Fruit fly (Drosophila melanogaster) whole organism, embryonic: ENCODE data around the gene side-IV.

Experiments used
- Antp ChIP-seq: fragments of 200-800 bp; sonication (Bioruptor generic); optimal IDR thresholded peaks from 3 replicates; lab custom pipeline; 2016; ENCODE audit warnings: missing biosample characterization, missing genetic modification characterization
- Awh ChIP-seq: fragments of 200-800 bp; sonication (Bioruptor generic); IDR thresholded peaks from 2 replicates; pipeline ENCODE4, ENCODE4 v1.3.6; 2022; ENCODE audit warnings: missing biosample characterization, missing genetic modification characterization
- CG10462 ChIP-seq: fragments of 200-800 bp; sonication (Bioruptor generic); optimal IDR thresholded peaks from 2 replicates; lab custom pipeline; 2016; ENCODE audit warnings: missing biosample characterization, missing genetic modification characterization
- CG10959 ChIP-seq: fragments of 200-800 bp; sonication (Bioruptor generic); IDR thresholded peaks from 2 replicates; pipeline ENCODE4 v1.3.6; 2022; ENCODE audit warnings: missing biosample characterization, missing genetic modification characterization
- CG11398 ChIP-seq: fragments of 200-800 bp; sonication (Bioruptor generic); optimal IDR thresholded peaks from 2 replicates; lab custom pipeline; 2016; ENCODE audit warnings: missing biosample characterization, missing genetic modification characterization
- CG16815 ChIP-seq: fragments of 200-800 bp; sonication (Bioruptor generic); optimal IDR thresholded peaks from 3 replicates; lab custom pipeline; 2017; ENCODE audit warnings: missing biosample characterization, mild to moderate bottlenecking, missing genetic modification characterization
- CG17359 ChIP-seq: fragments of 200-800 bp; sonication (Bioruptor generic); optimal IDR thresholded peaks from 3 replicates; lab custom pipeline; 2018; ENCODE audit warnings: missing biosample characterization, mild to moderate bottlenecking, missing genetic modification characterization, moderate library complexity
- CG2712 ChIP-seq: fragments of 200-800 bp; optimal IDR thresholded peaks from 3 replicates; lab custom pipeline; 2019; ENCODE audit warnings: missing biosample characterization, mild to moderate bottlenecking, missing genetic modification characterization, moderate library complexity
- CG31441 ChIP-seq: fragments of 200-800 bp; sonication (Bioruptor generic); IDR thresholded peaks from 2 replicates; pipeline ENCODE4 v1.3.6; 2022; ENCODE audit warnings: missing biosample characterization, missing genetic modification characterization
- CG4854 ChIP-seq: fragments of 200-800 bp; sonication (Bioruptor generic); optimal IDR thresholded peaks from 2 replicates; lab custom pipeline; 2016; ENCODE audit warnings: missing biosample characterization, missing genetic modification characterization, inconsistent platforms
- CG5245 ChIP-seq: fragments of 200-800 bp; sonication (Bioruptor generic); optimal IDR thresholded peaks from 3 replicates; lab custom pipeline; 2016; ENCODE audit warnings: missing biosample characterization, missing genetic modification characterization
- CG5953 ChIP-seq: fragments of 200-800 bp; sonication (Bioruptor generic); IDR thresholded peaks from 2 replicates; pipeline ENCODE4 v1.3.6; 2022; ENCODE audit warnings: missing biosample characterization, missing genetic modification characterization
- CG6175 ChIP-seq: fragments of 200-800 bp; sonication (Bioruptor generic); IDR thresholded peaks from 3 replicates; pipeline ENCODE4 v1.3.6; 2022; ENCODE audit warnings: missing biosample characterization, missing genetic modification characterization
- CG8359 ChIP-seq: fragments of 200-800 bp; sonication (Bioruptor generic); optimal IDR thresholded peaks from 2 replicates; lab custom pipeline; 2017; ENCODE audit warnings: missing biosample characterization, mild to moderate bottlenecking, missing genetic modification characterization, borderline replicate concordance
- CG9609 ChIP-seq: fragments of 200-800 bp; sonication (Bioruptor generic); optimal IDR thresholded peaks from 3 replicates; lab custom pipeline; 2016; ENCODE audit warnings: missing biosample characterization, missing genetic modification characterization
- CG9817 ChIP-seq: fragments of 200-800 bp; sonication (Bioruptor generic); optimal IDR thresholded peaks from 2 replicates; lab custom pipeline; 2018; ENCODE audit warnings: missing biosample characterization, mild to moderate bottlenecking, missing genetic modification characterization, moderate library complexity
- CkIIα-i1 ChIP-seq: fragments of 200-800 bp; sonication (Bioruptor generic); IDR thresholded peaks from 2 replicates; pipeline ENCODE4 v1.3.6; 2022; ENCODE audit warnings: missing biosample characterization, missing genetic modification characterization
- Drgx ChIP-seq: fragments of 200-800 bp; sonication (Bioruptor generic); IDR thresholded peaks from 2 replicates; pipeline ENCODE4 v1.3.6; 2022; ENCODE audit warnings: missing biosample characterization, missing genetic modification characterization
- Fer1 ChIP-seq: fragments of 200-800 bp; sonication (Bioruptor generic); optimal IDR thresholded peaks from 2 replicates; lab custom pipeline; 2017; ENCODE audit warnings: missing biosample characterization, mild to moderate bottlenecking, missing genetic modification characterization
- Gsc ChIP-seq: fragments of 200-800 bp; sonication (Bioruptor generic); IDR thresholded peaks from 2 replicates; pipeline ENCODE4 v1.3.6; 2022; ENCODE audit warnings: missing biosample characterization, missing genetic modification characterization
- H15 ChIP-seq: fragments of 200-800 bp; sonication (Bioruptor generic); IDR thresholded peaks from 3 replicates; pipeline ENCODE4 v1.3.6; 2022; ENCODE audit warnings: missing biosample characterization, missing genetic modification characterization
- HHEX ChIP-seq: fragments of 200-800 bp; sonication (Bioruptor generic); optimal IDR thresholded peaks from 3 replicates; lab custom pipeline; 2017; ENCODE audit warnings: missing biosample characterization, mild to moderate bottlenecking, missing genetic modification characterization, missing genetic modification reagents
- HLHmδ ChIP-seq: fragments of 200-800 bp; sonication (Bioruptor generic); optimal IDR thresholded peaks from 2 replicates; lab custom pipeline; 2018; ENCODE audit warnings: missing biosample characterization, mild to moderate bottlenecking, missing genetic modification characterization, moderate library complexity
- HmgD ChIP-seq: fragments of 200-800 bp; sonication (Bioruptor generic); optimal IDR thresholded peaks from 3 replicates; lab custom pipeline; 2016; ENCODE audit warnings: missing biosample characterization, missing genetic modification characterization
- Lim3 ChIP-seq: fragments of 200-800 bp; sonication (Bioruptor generic); IDR thresholded peaks from 2 replicates; pipeline ENCODE4 v1.3.6; 2022; ENCODE audit warnings: missing biosample characterization, missing genetic modification characterization
- Six4 ChIP-seq: fragments of 200-800 bp; sonication (Bioruptor generic); optimal IDR thresholded peaks from 2 replicates; lab custom pipeline; 2016; ENCODE audit warnings: missing biosample characterization, missing genetic modification characterization
- Tbp ChIP-seq: fragments of >200 bp; optimal IDR thresholded peaks from 2 replicates; lab custom pipeline; 2018; ENCODE audit warnings: missing biosample characterization, missing genetic modification characterization
- bigmax ChIP-seq: fragments of 200-800 bp; sonication (Bioruptor generic); optimal IDR thresholded peaks from 2 replicates; lab custom pipeline; 2018; ENCODE audit warnings: missing biosample characterization, mild to moderate bottlenecking, missing genetic modification characterization
- bsh ChIP-seq, 2 experiments: fragments of 200-800 bp; sonication (Bioruptor generic); optimal IDR thresholded peaks; 2 replicates each; lab custom pipeline; 2017 to 2018; ENCODE audit warnings: mild to moderate bottlenecking in 2 of 2, missing biosample characterization in 2 of 2, missing genetic modification characterization in 2 of 2, moderate library complexity in 1 of 2
- chif ChIP-seq, 2 experiments: fragments of 200-800 bp; sonication (Bioruptor generic); optimal IDR thresholded peaks; 3 replicates each; lab custom pipeline; 2016; ENCODE audit warnings: missing biosample characterization in 2 of 2, missing genetic modification characterization in 2 of 2
- da ChIP-seq: fragments of 200-800 bp; sonication (Bioruptor generic); optimal IDR thresholded peaks from 2 replicates; lab custom pipeline; 2016; ENCODE audit warnings: missing biosample characterization, missing genetic modification characterization
- disco-r ChIP-seq: fragments of 200-800 bp; sonication (Bioruptor generic); optimal IDR thresholded peaks from 2 replicates; lab custom pipeline; 2016; ENCODE audit warnings: missing biosample characterization, missing genetic modification characterization
- ems ChIP-seq: fragments of 200-800 bp; sonication (Bioruptor generic); optimal IDR thresholded peaks from 3 replicates; lab custom pipeline; 2016; ENCODE audit warnings: missing biosample characterization, missing genetic modification characterization
- esg ChIP-seq: fragments of 200-800 bp; sonication (Bioruptor generic); conservative IDR thresholded peaks from 2 replicates; pipeline ENCODE4 v1.3.6; 2022; ENCODE audit warnings: missing biosample characterization, missing genetic modification characterization
- ewg ChIP-seq: fragments of 200-800 bp; sonication (Bioruptor generic); optimal IDR thresholded peaks from 3 replicates; lab custom pipeline; 2017; ENCODE audit warnings: mild to moderate bottlenecking, missing biosample characterization, missing genetic modification reagents, missing genetic modification characterization
- fd102C ChIP-seq: fragments of 200-800 bp; sonication (Bioruptor generic); optimal IDR thresholded peaks from 2 replicates; lab custom pipeline; 2018; ENCODE audit warnings: missing biosample characterization, mild to moderate bottlenecking, missing genetic modification characterization, moderate library complexity
- grn ChIP-seq: fragments of 200-800 bp; sonication (Bioruptor generic); optimal IDR thresholded peaks from 3 replicates; lab custom pipeline; 2017; ENCODE audit warnings: missing biosample characterization, missing genetic modification characterization
- her ChIP-seq: fragments of 200-800 bp; sonication (Bioruptor generic); optimal IDR thresholded peaks from 2 replicates; lab custom pipeline; 2016; ENCODE audit warnings: missing biosample characterization, missing genetic modification characterization
- hkb ChIP-seq, 2 experiments: fragments of 200-800 bp in 1 of 2; fragments of >200 bp in 1 of 2; sonication (Bioruptor generic) in 1 of 2; IDR thresholded peaks in 1 of 2; optimal IDR thresholded peaks in 1 of 2; 2 replicates each; pipeline versions ENCODE4 v1.3.6 to Lab custom; 2017 to 2022; ENCODE audit warnings: missing biosample characterization in 1 of 2, missing genetic modification characterization in 1 of 2
- knrl ChIP-seq: fragments of 200-800 bp; sonication (Bioruptor generic); IDR thresholded peaks from 3 replicates; pipeline ENCODE4 v1.3.6; 2022; ENCODE audit warnings: missing biosample characterization, missing genetic modification characterization; ENCODE audit not compliant: partially characterized antibody
- nau ChIP-seq: fragments of 200-800 bp; sonication (Bioruptor generic); optimal IDR thresholded peaks from 3 replicates; lab custom pipeline; 2017; ENCODE audit warnings: missing biosample characterization, mild to moderate bottlenecking, missing genetic modification characterization, missing genetic modification reagents
- pnt ChIP-seq: fragments of 200-800 bp; sonication (Bioruptor generic); optimal IDR thresholded peaks from 3 replicates; lab custom pipeline; 2016; ENCODE audit warnings: missing biosample characterization, missing genetic modification characterization
- row ChIP-seq: fragments of 200-800 bp; sonication (Bioruptor generic); IDR thresholded peaks from 3 replicates; pipeline ENCODE4 v1.3.6; 2022; ENCODE audit warnings: missing biosample characterization, missing genetic modification characterization
- sc ChIP-seq, 3 experiments: fragments of >200 bp in 2 of 3; fragments of 200-800 bp in 1 of 3; sonication (Bioruptor generic) in 1 of 3; optimal IDR thresholded peaks; 2 replicates in 2 of 3; 3 replicates in 1 of 3; lab custom pipeline; 2017; ENCODE audit warnings: mild to moderate bottlenecking in 1 of 3, missing biosample characterization in 1 of 3, missing genetic modification characterization in 1 of 3, missing genetic modification reagents in 1 of 3
- stc ChIP-seq: fragments of 200-800 bp; sonication (Bioruptor generic); IDR thresholded peaks from 2 replicates; pipeline ENCODE4 v1.3.6; 2022; ENCODE audit warnings: missing biosample characterization, missing genetic modification characterization
- trem ChIP-seq: fragments of 200-800 bp; optimal IDR thresholded peaks from 3 replicates; lab custom pipeline; 2019; ENCODE audit warnings: missing biosample characterization, mild to moderate bottlenecking, missing genetic modification characterization, moderate library complexity
- vfl ChIP-seq: fragments of 200-800 bp; sonication (Bioruptor generic); optimal IDR thresholded peaks from 2 replicates; lab custom pipeline; 2016; ENCODE audit warnings: missing biosample characterization, missing genetic modification characterization
- vvl ChIP-seq: fragments of 200-800 bp; sonication (Bioruptor generic); IDR thresholded peaks from 2 replicates; pipeline ENCODE4 v1.3.6; 2022; ENCODE audit warnings: missing biosample characterization, missing genetic modification characterization
- zfh1 ChIP-seq: fragments of 200-800 bp; sonication (Bioruptor generic); IDR thresholded peaks from 3 replicates; pipeline ENCODE4 v1.3.6; 2022; ENCODE audit warnings: missing biosample characterization, missing genetic modification characterization

side-IV gene

DNA sequence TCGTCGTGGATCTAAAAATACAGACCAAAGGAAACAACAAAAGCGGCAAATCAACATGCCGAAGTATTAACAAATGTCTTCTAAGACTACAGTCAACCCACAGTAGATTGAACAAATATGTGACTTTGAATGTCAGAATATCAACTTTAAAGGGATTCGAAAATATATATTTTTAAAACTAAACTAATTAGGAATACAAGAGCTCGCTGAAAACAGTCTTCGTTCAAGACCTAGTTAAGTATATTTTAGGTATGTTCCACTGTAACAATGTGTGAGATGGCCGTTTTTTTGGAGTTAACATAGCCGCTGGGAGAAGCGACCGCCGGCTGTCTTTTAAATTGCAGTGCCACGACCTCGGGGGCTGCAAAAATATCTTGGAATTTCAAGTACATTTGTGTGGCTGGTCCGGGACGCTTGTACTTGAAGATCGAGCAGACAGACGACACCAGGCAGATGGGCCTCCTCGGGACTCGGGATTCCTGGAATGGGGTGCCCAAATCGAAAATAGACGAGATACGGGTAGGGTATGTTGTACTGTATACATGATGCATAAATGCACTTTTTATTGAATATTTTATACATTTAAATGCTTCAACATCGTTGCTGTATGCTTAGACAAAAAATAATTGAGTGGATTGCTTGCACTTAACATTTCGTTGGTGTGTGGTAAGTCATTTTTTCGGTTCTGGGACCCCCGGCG is 21.9 kb upstream of the side-IV start (continued):
- TF ChIP-seq da (GFP tag; lab: Kevin White, UChicago) (no peak), HLHmδ (no peak), HHEX (peak; percentile 61), Gsc (GFP tag; lab: Robert Waterston, UW) (0 out of 2 replicates have a peak, but pooled peaks have one; percentile 14), HmgD (GFP tag; lab: Kevin White, UChicago) (no peak), CG11398 (GFP tag; lab: Kevin White, UChicago) (peak; percentile 44), fd102C (GFP tag; lab: Kevin White, UChicago) (peak; percentile 17), ems (GFP tag; lab: Kevin White, UChicago) (peak; percentile 34), Lim3 (GFP tag; lab: Robert Waterston, UW) (no peak), CG5953 (GFP tag; lab: Robert Waterston, UW) (peak; percentile 58; the same call in 1 of the 2 replicates), CG8359 (GFP tag; lab: Kevin White, UChicago) (peak; percentile 62), vvl (GFP tag; lab: Robert Waterston, UW) (peak; percentile 84), CG4854 (GFP tag; lab: Kevin White, UChicago) (peak; percentile 13), knrl (no peak), zfh1 (GFP tag; lab: Robert Waterston, UW) (peak; percentile 81), CG9609 (GFP tag; lab: Kevin White, UChicago) (peak; percentile 49), CG10462 (GFP tag; lab: Kevin White, UChicago) (peak; percentile 6), H15 (GFP tag; lab: Robert Waterston, UW) (peak; percentile 63; the same call in 2 of the 3 replicates), CkIIα-i1 (no peak), Antp (peak; percentile 36), hkb (optimal IDR thresholded peaks at IDR 0.05; lab: Kevin White, UChicago) (no peak), hkb (GFP tag; IDR thresholded peaks at IDR 0.05; lab: Robert Waterston, UW) (peak; percentile 80), vfl (GFP tag; lab: Kevin White, UChicago) (no peak), Awh (GFP tag; lab: Robert Waterston, UW) (0 out of 2 replicates have a peak, but pooled peaks have one; percentile 33), esg (peak; percentile 74), CG2712 (tag; lab: Kevin White, UChicago) (peak; percentile 79), CG5245 (GFP tag; lab: Kevin White, UChicago) (peak; percentile 61), Six4 (peak; percentile 68), trem (tag; lab: Kevin White, UChicago) (peak; percentile 70), Fer1 (GFP tag; lab: Kevin White, UChicago) (peak; percentile 44), CG17359 (tag; lab: Kevin White, UChicago) (peak; percentile 79), Drgx (GFP tag; lab: Robert Waterston, UW) (peak; percentile 78), Tbp (GFP tag; lab: Kevin White, UChicago) (no peak), pnt (peak; percentile 42), disco-r (GFP tag; lab: Kevin White, UChicago) (no peak), stc (GFP tag; lab: Robert Waterston, UW) (peak; percentile 74), CG31441 (GFP tag; lab: Robert Waterston, UW) (peak; percentile 80), sc (optimal IDR thresholded peaks at IDR 0.05; lab: Kevin White, UChicago) (no peak), sc (GFP tag; optimal IDR thresholded peaks at IDR 0.05; lab: Kevin White, UChicago) (no peak), CG6175 (no peak), CG9817 (tag; lab: Kevin White, UChicago) (peak; percentile 57), nau (peak; percentile 67), bsh (GFP tag; optimal IDR thresholded peaks at IDR 0.05; lab: Kevin White, UChicago) (peak; percentile 60 to 82), ewg (GFP tag; lab: Kevin White, UChicago) (peak; percentile 53), CG10959 (GFP tag; lab: Robert Waterston, UW) (peak; percentile 69; the same call in 1 of the 2 replicates), row (peak; percentile 85), chif (GFP tag; optimal IDR thresholded peaks at IDR 0.05; lab: Kevin White, UChicago) (peak; percentile 44 to 71), grn (no peak), her (GFP tag; lab: Kevin White, UChicago) (no peak), bigmax (no peak), CG16815 (GFP tag; lab: Kevin White, UChicago) (peak; percentile 55)
